Fruit fly (Drosophila melanogaster) whole organism, pupa: ENCODE measurements around the gene CG3939.

ENCODE experiments used
- CG10348 ChIP-seq: fragments of 200-800 bp; sonication (Bioruptor generic); IDR thresholded peaks from 2 replicates; pipeline ENCODE4 v1.3.6; 2022; ENCODE audit warnings: missing biosample characterization, missing genetic modification characterization
- CG12605 ChIP-seq: fragments of 200-800 bp; sonication (Bioruptor generic); IDR thresholded peaks from 2 replicates; pipeline ENCODE4 v1.3.6; 2022; ENCODE audit warnings: missing biosample characterization, missing genetic modification characterization
- CG13204 ChIP-seq: fragments of 200-800 bp; sonication (Bioruptor generic); optimal IDR thresholded peaks from 2 replicates; lab custom pipeline; 2018; ENCODE audit warnings: missing biosample characterization, mild to moderate bottlenecking, missing genetic modification characterization, moderate library complexity
- CG14655 ChIP-seq: fragments of 200-800 bp; sonication (Bioruptor generic); optimal IDR thresholded peaks from 3 replicates; lab custom pipeline; 2017; ENCODE audit warnings: mild to moderate bottlenecking, missing biosample characterization, missing genetic modification reagents, missing genetic modification characterization
- CG15710 ChIP-seq: fragments of 200-800 bp; sonication (Bioruptor generic); optimal IDR thresholded peaks from 2 replicates; lab custom pipeline; 2018; ENCODE audit warnings: missing biosample characterization, mild to moderate bottlenecking, missing genetic modification characterization, moderate library complexity
- CG34367 ChIP-seq: fragments of 200-800 bp; sonication (Bioruptor generic); optimal IDR thresholded peaks from 2 replicates; lab custom pipeline; 2018; ENCODE audit warnings: missing biosample characterization, mild to moderate bottlenecking, missing genetic modification characterization
- CG4496 ChIP-seq: fragments of 200-800 bp; sonication (Bioruptor generic); IDR thresholded peaks from 3 replicates; pipeline ENCODE4 v1.3.6; 2022; ENCODE audit warnings: missing biosample characterization, missing genetic modification characterization
- CG8301 ChIP-seq: fragments of 200-800 bp; sonication (Bioruptor generic); optimal IDR thresholded peaks from 2 replicates; lab custom pipeline; 2018; ENCODE audit warnings: missing biosample characterization, mild to moderate bottlenecking, missing genetic modification characterization
- EcR ChIP-seq: fragments of 200-800 bp; sonication (Bioruptor generic); optimal IDR thresholded peaks from 3 replicates; lab custom pipeline; 2019; ENCODE audit warnings: missing biosample characterization, missing genetic modification characterization, mild to moderate bottlenecking, moderate library complexity, missing genetic modification reagents
- Snoo ChIP-seq: fragments of 200-800 bp; sonication (Bioruptor generic); optimal IDR thresholded peaks from 3 replicates; lab custom pipeline; 2017; ENCODE audit warnings: missing biosample characterization, mild to moderate bottlenecking, missing genetic modification characterization, inconsistent platforms
- fd96Ca ChIP-seq: fragments of 200-800 bp; sonication (Bioruptor generic); IDR thresholded peaks from 3 replicates; pipeline ENCODE4 v1.3.6; 2022; ENCODE audit warnings: missing biosample characterization, missing genetic modification characterization

- TF ChIP-seq CG8301 (peak; percentile 51), CG4496 (GFP tag; lab: Robert Waterston, UW) (peak; percentile 67; the same call in 2 of the 3 replicates), EcR (GFP tag; lab: Kevin White, UChicago) (peak; percentile 31), CG13204 (GFP tag; lab: Kevin White, UChicago) (no peak), CG10348 (no peak), Snoo (no peak), CG14655 (peak; percentile 45), CG15710 (tag; lab: Kevin White, UChicago) (no peak), CG12605 (GFP tag; lab: Robert Waterston, UW) (peak; percentile 69), CG34367 (no peak), fd96Ca (no peak; the same call in 2 of the 3 replicates)
Observed at dm6 chrX:3134383-3135101, 40.3 kb upstream of the CG3939 start, which contains the start of gene N.
